Fruit fly (Drosophila melanogaster) Kc167 (cell line): ENCODE measurements around the gene CG12951.

Source experiments
- Myc ChIP-seq: fragments of >200 bp; optimal IDR thresholded peaks from 2 replicates; lab custom pipeline; 2017; ENCODE audit warnings: missing external identifiers
- Sin3A ChIP-seq: fragments of >200 bp; optimal IDR thresholded peaks from 2 replicates; lab custom pipeline; 2018; ENCODE audit warnings: missing external identifiers
- h ChIP-seq: fragments of >200 bp; optimal IDR thresholded peaks from 3 replicates; lab custom pipeline; 2018; ENCODE audit warnings: missing external identifiers
- insv ChIP-seq: fragments of >200 bp; optimal IDR thresholded peaks from 3 replicates; lab custom pipeline; 2018; ENCODE audit warnings: missing external identifiers
- psq ChIP-seq: fragments of >200 bp; optimal IDR thresholded peaks from 2 replicates; lab custom pipeline; 2017; ENCODE audit warnings: missing external identifiers
- ttk ChIP-seq: sonication (Bioruptor generic); optimal IDR thresholded peaks from 2 replicates; lab custom pipeline; 2017; ENCODE audit warnings: missing external identifiers

DNA sequence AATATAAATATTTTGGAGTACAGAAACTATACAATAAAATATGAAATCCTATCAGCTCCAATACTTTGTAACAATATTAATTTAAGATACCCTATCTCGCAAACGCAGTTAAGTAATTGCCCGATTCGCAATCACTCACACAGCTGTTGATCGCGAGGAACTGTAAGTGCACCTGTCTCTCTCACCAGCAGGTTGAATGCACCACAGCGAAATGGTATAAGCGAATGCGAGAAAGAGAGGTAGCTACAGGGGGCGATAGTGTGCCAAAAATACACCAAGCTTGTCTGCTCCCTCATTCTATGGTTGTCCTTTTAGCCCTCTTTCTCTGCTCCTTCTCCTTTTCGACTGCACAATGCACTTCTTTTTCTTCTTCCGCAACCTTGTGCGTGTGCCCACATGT lies 8.6 kb upstream of the CG12951 start:
- TF ChIP-seq Myc = no peak
- TF ChIP-seq h (lab: Kevin White, UChicago) = no peak
- TF ChIP-seq psq (lab: Kevin White, UChicago) = no peak
- TF ChIP-seq insv = no peak
- TF ChIP-seq Sin3A (lab: Kevin White, UChicago) = no peak
- TF ChIP-seq ttk (lab: Kevin White, UChicago) = no peak
